Fruit fly (Drosophila melanogaster) whole organism, embryonic: ENCODE measurements around the gene hiro.

Experiments
- C15 ChIP-seq: fragments of 200-800 bp; sonication (Bioruptor generic); IDR thresholded peaks from 3 replicates; pipeline ENCODE4 v1.3.6; 2022; ENCODE audit warnings: missing biosample characterization, missing genetic modification characterization
- CG10147 ChIP-seq: fragments of 200-800 bp; sonication (Bioruptor generic); optimal IDR thresholded peaks from 2 replicates; lab custom pipeline; 2019; ENCODE audit warnings: missing biosample characterization, mild to moderate bottlenecking, missing genetic modification characterization, moderate library complexity
- CG10431 ChIP-seq: fragments of 200-800 bp; sonication (Bioruptor generic); optimal IDR thresholded peaks from 3 replicates; lab custom pipeline; 2018; ENCODE audit warnings: missing biosample characterization, mild to moderate bottlenecking, missing genetic modification characterization
- CG10959 ChIP-seq: fragments of 200-800 bp; sonication (Bioruptor generic); IDR thresholded peaks from 2 replicates; pipeline ENCODE4 v1.3.6; 2022; ENCODE audit warnings: missing biosample characterization, missing genetic modification characterization
- CG11696 ChIP-seq: fragments of 200-800 bp; sonication (Bioruptor generic); IDR thresholded peaks from 2 replicates; pipeline ENCODE4 v1.3.6; 2022; ENCODE audit warnings: missing biosample characterization, missing genetic modification characterization
- CG12299 ChIP-seq: fragments of 200-800 bp; sonication (Bioruptor generic); optimal IDR thresholded peaks from 2 replicates; lab custom pipeline; 2018; ENCODE audit warnings: missing biosample characterization, mild to moderate bottlenecking, missing genetic modification characterization
- CG13775 ChIP-seq: fragments of 200-800 bp; sonication (Bioruptor generic); optimal IDR thresholded peaks from 3 replicates; lab custom pipeline; 2017; ENCODE audit warnings: missing biosample characterization, mild to moderate bottlenecking, missing genetic modification characterization
- CG15269 ChIP-seq: fragments of 200-800 bp; sonication (Bioruptor generic); optimal IDR thresholded peaks from 2 replicates; lab custom pipeline; 2018; ENCODE audit warnings: missing biosample characterization, mild to moderate bottlenecking, missing genetic modification characterization, moderate library complexity
- CG1529 ChIP-seq: fragments of 200-800 bp; sonication (Bioruptor generic); optimal IDR thresholded peaks from 3 replicates; lab custom pipeline; 2018; ENCODE audit warnings: missing biosample characterization, missing genetic modification characterization
- CG17912 ChIP-seq: fragments of 200-800 bp; sonication (Bioruptor generic); optimal IDR thresholded peaks from 2 replicates; lab custom pipeline; 2018; ENCODE audit warnings: missing biosample characterization, mild to moderate bottlenecking, missing genetic modification characterization
- CG32767 ChIP-seq: fragments of 200-800 bp; sonication (Bioruptor generic); IDR thresholded peaks from 2 replicates; pipeline ENCODE4 v1.3.6; 2022; ENCODE audit warnings: missing biosample characterization, missing genetic modification characterization
- CG3281 ChIP-seq: fragments of 200-800 bp; sonication (Bioruptor generic); optimal IDR thresholded peaks from 3 replicates; lab custom pipeline; 2017; ENCODE audit warnings: missing biosample characterization, mild to moderate bottlenecking, missing genetic modification characterization
- CG4730 ChIP-seq: fragments of 200-800 bp; sonication (Bioruptor generic); IDR thresholded peaks from 2 replicates; pipeline ENCODE4 v1.3.6; 2022; ENCODE audit warnings: missing biosample characterization, missing genetic modification characterization
- CG7839 ChIP-seq: fragments of 200-800 bp; sonication (Bioruptor generic); optimal IDR thresholded peaks from 3 replicates; lab custom pipeline; 2018; ENCODE audit warnings: missing biosample characterization, mild to moderate bottlenecking, missing genetic modification characterization, moderate library complexity
- CG8924 ChIP-seq: fragments of 200-800 bp; optimal IDR thresholded peaks from 3 replicates; lab custom pipeline; 2019; ENCODE audit warnings: missing biosample characterization, mild to moderate bottlenecking, missing genetic modification characterization, moderate library complexity
- Deaf1 ChIP-seq: fragments of 200-800 bp; optimal IDR thresholded peaks from 3 replicates; lab custom pipeline; 2019; ENCODE audit warnings: missing biosample characterization, mild to moderate bottlenecking, missing genetic modification characterization, moderate library complexity
- Dip2 ChIP-seq: fragments of 200-800 bp; sonication (Bioruptor generic); IDR thresholded peaks from 2 replicates; pipeline ENCODE4 v1.3.6; 2022; ENCODE audit warnings: missing biosample characterization, missing genetic modification characterization
- E2f1 ChIP-seq: fragments of 200-800 bp; sonication (Bioruptor generic); IDR thresholded peaks from 2 replicates; pipeline ENCODE4 v1.3.6; 2022; ENCODE audit warnings: missing biosample characterization, missing genetic modification characterization
- Eip74EF ChIP-seq, 2 experiments: fragments of 200-800 bp in 1 of 2; fragments of >200 bp in 1 of 2; sonication (Bioruptor generic) in 1 of 2; optimal IDR thresholded peaks; 2 replicates each; lab custom pipeline; 2017 to 2019; ENCODE audit warnings: missing biosample characterization in 2 of 2, missing genetic modification characterization in 2 of 2, mild to moderate bottlenecking in 1 of 2, moderate library complexity in 1 of 2
- Ets65A ChIP-seq: fragments of 200-800 bp; sonication (Bioruptor generic); peaks from one replicate; lab custom pipeline; 2016; ENCODE audit warnings: missing biosample characterization, missing genetic modification characterization
- Fer3 ChIP-seq: fragments of 200-800 bp; sonication (Bioruptor generic); optimal IDR thresholded peaks from 2 replicates; lab custom pipeline; 2018; ENCODE audit warnings: missing biosample characterization, mild to moderate bottlenecking, missing genetic modification characterization, moderate library complexity
- Hmr ChIP-seq: fragments of 200-800 bp; sonication (Bioruptor generic); optimal IDR thresholded peaks from 3 replicates; lab custom pipeline; 2017; ENCODE audit warnings: mild to moderate bottlenecking, missing biosample characterization, missing genetic modification reagents, missing genetic modification characterization
- Myb ChIP-seq: fragments of 200-800 bp; sonication (Bioruptor generic); optimal IDR thresholded peaks from 2 replicates; lab custom pipeline; 2016; ENCODE audit warnings: missing biosample characterization, missing genetic modification characterization
- Optix ChIP-seq: fragments of 200-800 bp; sonication (Bioruptor generic); IDR thresholded peaks from 3 replicates; pipeline ENCODE4 v1.3.6; 2022; ENCODE audit warnings: missing biosample characterization, missing genetic modification characterization
- Side ChIP-seq: fragments of 200-800 bp; sonication (Bioruptor generic); optimal IDR thresholded peaks from 2 replicates; lab custom pipeline; 2016; ENCODE audit warnings: missing biosample characterization, missing genetic modification characterization
- Usf ChIP-seq: fragments of 200-800 bp; sonication (Bioruptor generic); optimal IDR thresholded peaks from 2 replicates; lab custom pipeline; 2017; ENCODE audit warnings: missing genotype, missing biosample characterization, missing genetic modification characterization
- cas ChIP-seq: fragments of 200-800 bp; sonication (Bioruptor generic); IDR thresholded peaks from 2 replicates; pipeline ENCODE4 v1.3.6; 2022; ENCODE audit warnings: missing biosample characterization, missing genetic modification characterization
- caup ChIP-seq: fragments of 200-800 bp; sonication (Bioruptor generic); optimal IDR thresholded peaks from 3 replicates; lab custom pipeline; 2017; ENCODE audit warnings: missing biosample characterization, mild to moderate bottlenecking, missing genetic modification characterization, moderate library complexity; ENCODE audit not compliant: severe bottlenecking
- dmrt11E ChIP-seq: fragments of 200-800 bp; sonication (Bioruptor generic); optimal IDR thresholded peaks from 3 replicates; lab custom pipeline; 2018; ENCODE audit warnings: missing biosample characterization, mild to moderate bottlenecking, missing genetic modification characterization, moderate library complexity
- emc ChIP-seq: fragments of 200-800 bp; sonication (Bioruptor generic); optimal IDR thresholded peaks from 2 replicates; lab custom pipeline; 2016; ENCODE audit warnings: missing biosample characterization, missing genetic modification characterization
- ewg ChIP-seq: fragments of 200-800 bp; sonication (Bioruptor generic); optimal IDR thresholded peaks from 3 replicates; lab custom pipeline; 2017; ENCODE audit warnings: mild to moderate bottlenecking, missing biosample characterization, missing genetic modification reagents, missing genetic modification characterization
- fu2 ChIP-seq: fragments of 200-800 bp; sonication (Bioruptor generic); optimal IDR thresholded peaks from 2 replicates; lab custom pipeline; 2016; ENCODE audit warnings: missing biosample characterization, missing genetic modification characterization
- h ChIP-seq: fragments of >200 bp; optimal IDR thresholded peaks from 2 replicates; lab custom pipeline; 2017
- hb ChIP-seq: fragments of 200-800 bp; sonication (Bioruptor generic); IDR thresholded peaks from 3 replicates; pipeline ENCODE4 v1.3.6; 2022; ENCODE audit warnings: missing biosample characterization, missing genetic modification characterization; ENCODE audit not compliant: partially characterized antibody
- maf-S ChIP-seq: fragments of 200-800 bp; sonication (Bioruptor generic); optimal IDR thresholded peaks from 2 replicates; lab custom pipeline; 2016; ENCODE audit warnings: missing biosample characterization, missing genetic modification characterization
- oc ChIP-seq: fragments of 200-800 bp; sonication (Bioruptor generic); optimal IDR thresholded peaks from 2 replicates; lab custom pipeline; 2018; ENCODE audit warnings: missing biosample characterization, mild to moderate bottlenecking, missing genetic modification characterization, moderate library complexity
- org-1 ChIP-seq: fragments of 200-800 bp; sonication (Bioruptor generic); optimal IDR thresholded peaks from 2 replicates; lab custom pipeline; 2017; ENCODE audit warnings: missing biosample characterization, missing genetic modification characterization
- pnt ChIP-seq: fragments of 200-800 bp; sonication (Bioruptor generic); optimal IDR thresholded peaks from 3 replicates; lab custom pipeline; 2016; ENCODE audit warnings: missing biosample characterization, missing genetic modification characterization
- psq ChIP-seq: fragments of 200-800 bp; sonication (Bioruptor generic); optimal IDR thresholded peaks from 2 replicates; lab custom pipeline; 2017; ENCODE audit warnings: missing biosample characterization, missing genetic modification characterization
- pum ChIP-seq: fragments of 200-800 bp; sonication (Bioruptor generic); optimal IDR thresholded peaks from 2 replicates; lab custom pipeline; 2016; ENCODE audit warnings: missing biosample characterization, missing genetic modification characterization
- scrt ChIP-seq: fragments of 200-800 bp; sonication (Bioruptor generic); optimal IDR thresholded peaks from 2 replicates; lab custom pipeline; 2018; ENCODE audit warnings: missing biosample characterization, mild to moderate bottlenecking, missing genetic modification characterization, moderate library complexity
- sd ChIP-seq: fragments of 200-800 bp; sonication (Bioruptor generic); optimal IDR thresholded peaks from 3 replicates; lab custom pipeline; 2018; ENCODE audit warnings: missing biosample characterization, mild to moderate bottlenecking, missing genetic modification characterization, moderate library complexity
- sens-2 ChIP-seq: fragments of 200-800 bp; sonication (Bioruptor generic); IDR thresholded peaks from 2 replicates; pipeline ENCODE4 v1.3.6; 2022; ENCODE audit warnings: missing biosample characterization, missing genetic modification characterization
- sqz ChIP-seq: fragments of 200-800 bp; sonication (Bioruptor generic); optimal IDR thresholded peaks from 3 replicates; lab custom pipeline; 2018; ENCODE audit warnings: missing biosample characterization, mild to moderate bottlenecking, missing genetic modification characterization
- sug ChIP-seq: fragments of 200-800 bp; optimal IDR thresholded peaks from 2 replicates; lab custom pipeline; 2019; ENCODE audit warnings: missing biosample characterization, mild to moderate bottlenecking, missing genetic modification characterization, moderate library complexity
- trem ChIP-seq: fragments of 200-800 bp; optimal IDR thresholded peaks from 3 replicates; lab custom pipeline; 2019; ENCODE audit warnings: missing biosample characterization, mild to moderate bottlenecking, missing genetic modification characterization, moderate library complexity
- twi ChIP-seq: fragments of 200-800 bp; optimal IDR thresholded peaks from 2 replicates; lab custom pipeline; 2019; ENCODE audit warnings: missing biosample characterization, mild to moderate bottlenecking, missing genetic modification characterization, moderate library complexity
- unc-4 ChIP-seq: fragments of 200-800 bp; sonication (Bioruptor generic); IDR thresholded peaks from 2 replicates; pipeline ENCODE4 v1.3.6; 2022; ENCODE audit warnings: missing biosample characterization, missing genetic modification characterization; ENCODE audit not compliant: partially characterized antibody
- wdn ChIP-seq: fragments of 200-800 bp; sonication (Bioruptor generic); IDR thresholded peaks from 2 replicates; pipeline ENCODE4 v1.3.6; 2022; ENCODE audit warnings: missing biosample characterization, missing genetic modification characterization

The hiro gene

dm6 chr3L:724518-725341, 37.0 kb upstream of the hiro start (continued):
- peak; percentile 71 for TF ChIP-seq CG15269 (tag; lab: Kevin White, UChicago)
- peak; percentile 95 for TF ChIP-seq pnt
- TF ChIP-seq emc = peak; percentile 22
- peak; percentile 76 for TF ChIP-seq psq (GFP tag; lab: Kevin White, UChicago)
- TF ChIP-seq CG32767 (GFP tag; lab: Robert Waterston, UW) = peak; percentile 92
- peak; percentile 94 for TF ChIP-seq pum (GFP tag; lab: Kevin White, UChicago)
- peak; percentile 93 for TF ChIP-seq E2f1 (GFP tag; lab: Robert Waterston, UW)
- no peak for TF ChIP-seq h (lab: Kevin White, UChicago)
- TF ChIP-seq wdn (GFP tag; lab: Robert Waterston, UW) = peak; percentile 69; the same call in 1 of the 2 replicates
- peak; percentile 38; the same call in 1 of the 2 replicates for TF ChIP-seq cas
- TF ChIP-seq Usf (GFP tag; lab: Kevin White, UChicago) = peak; percentile 79
- TF ChIP-seq dmrt11E (tag; lab: Kevin White, UChicago) = peak; percentile 99
- peak; percentile 69 for TF ChIP-seq scrt (GFP tag; lab: Kevin White, UChicago)
- peak; percentile 50 for TF ChIP-seq fu2 (GFP tag; lab: Kevin White, UChicago)
- TF ChIP-seq unc-4 (GFP tag; lab: Robert Waterston, UW) = no peak
- TF ChIP-seq org-1 (GFP tag; lab: Kevin White, UChicago) = peak; percentile 94
- TF ChIP-seq CG10431 (GFP tag; lab: Kevin White, UChicago) = peak; percentile 89
- peak; percentile 95 for TF ChIP-seq CG8924 (tag; lab: Kevin White, UChicago)
- peak; percentile 97 for TF ChIP-seq CG1529
- peak; percentile 83 for TF ChIP-seq CG12299 (tag; lab: Kevin White, UChicago)
- TF ChIP-seq twi (tag; lab: Kevin White, UChicago) = peak; percentile 92
- no peak for TF ChIP-seq Dip2
- peak; percentile 46 for TF ChIP-seq CG17912
- no peak for TF ChIP-seq Deaf1 (tag; lab: Kevin White, UChicago)
- TF ChIP-seq Hmr = peak; percentile 76
- peak; percentile 88 for TF ChIP-seq oc (tag; lab: Kevin White, UChicago)
- peak; percentile 69 for TF ChIP-seq Myb (GFP tag; lab: Kevin White, UChicago)
- TF ChIP-seq Optix (GFP tag; lab: Robert Waterston, UW) = peak; percentile 95
- no peak for TF ChIP-seq sd
- TF ChIP-seq CG10147 (GFP tag; lab: Kevin White, UChicago) = peak; percentile 59
- peak; percentile 93 for TF ChIP-seq Side (GFP tag; lab: Kevin White, UChicago)
- TF ChIP-seq ewg (GFP tag; lab: Kevin White, UChicago) = peak; percentile 84
- peak; percentile 88 for TF ChIP-seq CG11696 (GFP tag; lab: Robert Waterston, UW)
- TF ChIP-seq C15 (GFP tag; lab: Robert Waterston, UW) = peak; percentile 74; the same call in 1 of the 3 replicates
- no peak for TF ChIP-seq sug (tag; lab: Kevin White, UChicago)
- peak; percentile 96 for TF ChIP-seq sens-2 (GFP tag; lab: Robert Waterston, UW)
- TF ChIP-seq sqz (GFP tag; lab: Kevin White, UChicago) = peak; percentile 92
- TF ChIP-seq CG13775 = peak; percentile 92
- peak; percentile 64 for TF ChIP-seq CG3281
- peak; percentile 83 for TF ChIP-seq CG4730 (GFP tag; lab: Robert Waterston, UW)
- TF ChIP-seq maf-S (GFP tag; lab: Kevin White, UChicago) = peak; percentile 85
- TF ChIP-seq Eip74EF (GFP tag; optimal IDR thresholded peaks at IDR 0.05; lab: Kevin White, UChicago) = peak in 1 of 2 experiments; percentile 91
- peak; percentile 62 for TF ChIP-seq caup (GFP tag; lab: Kevin White, UChicago)
- TF ChIP-seq trem (tag; lab: Kevin White, UChicago) = peak; percentile 94
- peak; percentile 97 for TF ChIP-seq Ets65A
- TF ChIP-seq Fer3 (tag; lab: Kevin White, UChicago) = peak; percentile 72
- peak; percentile 92 for TF ChIP-seq CG7839
- TF ChIP-seq hb = no peak
- peak; percentile 98 for TF ChIP-seq CG10959
